Worm (Caenorhabditis elegans): ENCODE results near the gene Y38E10A.24.

The Y38E10A.24 gene

DNA sequence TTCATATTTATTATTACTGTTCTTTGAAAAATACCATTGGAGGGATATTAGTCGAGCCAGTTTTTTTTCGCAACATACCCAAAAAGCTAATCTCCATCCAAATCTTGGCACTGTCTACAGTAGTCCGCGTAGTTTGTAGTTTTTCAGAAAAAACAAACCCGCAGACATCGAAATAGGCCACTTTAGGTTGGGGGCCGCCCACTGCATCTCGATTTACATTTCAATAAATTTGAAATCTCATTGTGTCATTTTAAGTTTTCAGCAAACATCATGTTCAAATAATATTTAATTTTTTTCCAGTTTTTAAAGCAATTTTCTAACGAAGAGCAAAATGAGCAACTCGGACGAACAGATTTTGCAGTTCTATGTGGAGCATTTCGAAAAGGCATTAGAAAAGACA, 38.5 kb upstream of the Y38E10A.24 start, which contains the start of gene nhr-235:
Gene nhr-235, plus strand, starts transcription at position 301 of the 400 bp plus-strand sequence.
- TF ChIP-seq egl-27 (tag; optimal IDR thresholded peaks at IDR 0.05) (no peak), skn-1 (tag; optimal IDR thresholded peaks at IDR 0.05) (no peak), nhr-237 (tag; optimal IDR thresholded peaks at IDR 0.05) (no peak), nhr-12 (tag; optimal IDR thresholded peaks at IDR 0.05) (no peak), fkh-10 (GFP tag; optimal IDR thresholded peaks at IDR 0.05) (no peak)

- TF ChIP-seq eor-1 (tag; optimal IDR thresholded peaks at IDR 0.05) (no peak), hmg-11 (tag; optimal IDR thresholded peaks at IDR 0.05) (no peak), fos-1 (tag; optimal IDR thresholded peaks at IDR 0.05) (no peak), ceh-82 (tag; optimal IDR thresholded peaks at IDR 0.05) (no peak), lsy-12 (tag; optimal IDR thresholded peaks at IDR 0.05) (no peak), ZK546.5 (tag; optimal IDR thresholded peaks at IDR 0.05) (no peak), fkh-2 (tag; optimal IDR thresholded peaks at IDR 0.05) (no peak), egl-5 (tag; optimal IDR thresholded peaks at IDR 0.05) (no peak), lin-39 (tag; optimal IDR thresholded peaks at IDR 0.05) (no peak), nhr-76 (tag; optimal IDR thresholded peaks at IDR 0.05) (no peak), mdl-1 (tag; optimal IDR thresholded peaks at IDR 0.05) (no peak), unc-62 (GFP tag; optimal IDR thresholded peaks at IDR 0.05) (no peak)
Observed at ce11 chrII:12654447-12654846, 24.4 kb upstream of the Y38E10A.24 start, which contains the start of gene rgs-4. TSS of gene rgs-4 (plus strand) at chrII:12654747.

- no peak for TF ChIP-seq ceh-82 (tag; optimal IDR thresholded peaks at IDR 0.05)
- no peak for TF ChIP-seq egl-5 (tag; optimal IDR thresholded peaks at IDR 0.05)
- TF ChIP-seq nhr-28 (tag; optimal IDR thresholded peaks at IDR 0.05) = no peak
- no peak for TF ChIP-seq egl-27 (tag; optimal IDR thresholded peaks at IDR 0.05)
- TF ChIP-seq ama-1 (optimal IDR thresholded peaks at IDR 0.05) = no peak
- no peak for TF ChIP-seq nhr-25 (tag; optimal IDR thresholded peaks at IDR 0.05)
- TF ChIP-seq zag-1 (tag; optimal IDR thresholded peaks at IDR 0.05) = no peak
- TF ChIP-seq pqm-1 (tag; optimal IDR thresholded peaks at IDR 0.05) = no peak
- TF ChIP-seq unc-62 (GFP tag; optimal IDR thresholded peaks at IDR 0.05) = no peak
Observed at ce11 chrII:12655816-12656215, 23.0 kb upstream of the Y38E10A.24 start.

DNA sequence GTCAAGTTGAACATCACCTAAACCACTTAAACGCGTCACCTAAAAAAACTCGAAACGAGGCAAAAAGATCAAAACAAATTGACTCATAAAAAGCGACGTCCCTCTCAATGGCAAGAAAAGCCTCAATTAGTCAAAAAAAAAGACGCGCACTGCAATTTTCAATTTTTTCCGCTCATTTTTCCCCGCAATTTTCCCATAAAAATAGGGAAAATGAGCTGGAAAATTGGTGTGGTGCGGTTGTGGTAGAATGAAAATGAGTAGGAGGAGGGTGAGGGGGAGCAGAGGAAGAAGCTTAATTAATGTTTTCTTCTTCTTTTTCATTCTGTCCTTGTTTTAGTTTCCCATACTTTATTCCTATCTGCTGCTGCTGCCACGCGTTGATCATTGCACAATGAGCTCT, 21.2 kb upstream of the Y38E10A.24 start:
- TF ChIP-seq hmg-11 (tag; optimal IDR thresholded peaks at IDR 0.05) = no peak
- no peak for TF ChIP-seq nhr-28 (tag; optimal IDR thresholded peaks at IDR 0.05)
- no peak for TF ChIP-seq fos-1 (tag; optimal IDR thresholded peaks at IDR 0.05)
- TF ChIP-seq ceh-9 (tag; optimal IDR thresholded peaks at IDR 0.05) = no peak
- no peak for TF ChIP-seq nhr-12 (tag; optimal IDR thresholded peaks at IDR 0.05)
- no peak for TF ChIP-seq mdl-1 (tag; optimal IDR thresholded peaks at IDR 0.05)
- TF ChIP-seq ceh-16 (tag; optimal IDR thresholded peaks at IDR 0.05) = no peak
- TF ChIP-seq sea-2 (GFP tag; optimal IDR thresholded peaks at IDR 0.05) = no peak
- TF ChIP-seq elt-1 (tag; optimal IDR thresholded peaks at IDR 0.05) = no peak
- TF ChIP-seq fkh-10 (GFP tag; optimal IDR thresholded peaks at IDR 0.05) = no peak
- no peak for TF ChIP-seq skn-1 (tag; optimal IDR thresholded peaks at IDR 0.05)

- TF ChIP-seq egl-5 (tag; optimal IDR thresholded peaks at IDR 0.05) = peak; percentile 79
- TF ChIP-seq nfya-1 (tag; optimal IDR thresholded peaks at IDR 0.05; ENCODE audit: insufficient read depth) = no peak
- TF ChIP-seq snpc-4 (tag; optimal IDR thresholded peaks at IDR 0.05) = peak; percentile 20
Observed at ce11 chrII:12658409-12658808, 20.4 kb upstream of the Y38E10A.24 start.

DNA sequence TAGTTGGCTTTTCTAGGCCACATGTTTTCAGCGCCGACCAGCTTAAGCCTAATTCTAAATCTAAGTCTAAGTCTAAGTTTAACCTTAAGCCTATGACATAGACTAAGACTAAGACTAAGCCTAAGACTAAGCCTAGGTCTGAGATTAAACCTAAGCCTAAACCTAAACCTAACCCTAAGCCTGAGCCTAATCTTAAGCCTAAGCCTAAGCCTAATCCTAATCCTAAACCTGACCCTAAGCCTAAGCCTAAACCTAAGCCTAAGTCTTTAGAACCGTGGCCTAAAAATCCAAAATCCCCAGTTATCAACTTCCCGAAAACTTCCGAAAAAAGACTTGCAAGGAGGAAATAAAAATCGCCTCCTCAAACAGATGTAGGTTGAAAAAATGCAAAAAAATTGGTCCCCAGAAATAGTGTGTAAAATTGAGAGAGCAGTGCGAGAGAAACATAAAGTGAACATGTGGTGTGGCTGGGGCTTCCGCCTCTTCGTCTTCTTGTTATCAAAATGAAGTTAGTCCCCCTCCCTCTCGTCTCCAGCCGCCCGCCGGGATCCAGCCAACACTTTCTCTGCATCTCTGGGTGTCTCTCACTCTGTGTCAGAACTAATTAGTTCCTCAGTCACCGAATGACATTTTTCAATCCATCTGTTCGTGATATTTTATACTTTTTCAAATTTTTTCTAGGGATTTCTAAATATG, 19.0 kb upstream of the Y38E10A.24 start:
- TF ChIP-seq egl-27 (tag; optimal IDR thresholded peaks at IDR 0.05) (no peak), lin-39 (tag; optimal IDR thresholded peaks at IDR 0.05) (peak; percentile 47), egl-5 (tag; optimal IDR thresholded peaks at IDR 0.05) (peak; percentile 2), lin-15B (tag; optimal IDR thresholded peaks at IDR 0.05) (peak; percentile 22), nfya-1 (tag; optimal IDR thresholded peaks at IDR 0.05; ENCODE audit: insufficient read depth) (peak; percentile 38), hmg-11 (tag; optimal IDR thresholded peaks at IDR 0.05) (peak; percentile 38), ceh-16 (tag; optimal IDR thresholded peaks at IDR 0.05) (no peak), snpc-4 (tag; optimal IDR thresholded peaks at IDR 0.05) (peak; percentile 34)

DNA sequence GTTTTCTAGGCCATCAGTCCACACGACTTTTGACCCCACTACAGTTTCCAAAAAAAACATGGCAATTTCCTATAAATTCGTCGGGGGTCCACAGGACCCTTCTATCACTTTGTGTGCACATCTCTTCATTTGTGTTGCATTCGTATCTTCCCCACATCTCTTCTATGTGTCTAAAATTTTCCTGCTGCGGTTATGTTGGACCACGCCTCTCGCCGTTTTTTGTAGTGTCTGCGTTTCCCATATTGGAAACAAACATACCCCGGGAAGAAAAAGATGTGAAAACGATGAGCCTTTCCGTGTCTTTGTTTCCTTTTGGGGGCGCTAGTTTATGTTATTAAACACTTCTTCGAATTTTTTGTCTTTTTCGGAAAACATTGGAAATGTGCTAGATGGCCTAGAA, 16.9 kb upstream of the Y38E10A.24 start:
- no peak for TF ChIP-seq lin-15B (tag; optimal IDR thresholded peaks at IDR 0.05)
- no peak for TF ChIP-seq ceh-9 (tag; optimal IDR thresholded peaks at IDR 0.05)
- TF ChIP-seq sea-2 (GFP tag; optimal IDR thresholded peaks at IDR 0.05) = no peak
- TF ChIP-seq zag-1 (tag; optimal IDR thresholded peaks at IDR 0.05) = no peak
- peak; percentile 51 for TF ChIP-seq nfya-1 (tag; optimal IDR thresholded peaks at IDR 0.05; ENCODE audit: insufficient read depth)
- no peak for TF ChIP-seq fkh-2 (tag; optimal IDR thresholded peaks at IDR 0.05)
- TF ChIP-seq lin-39 (tag; optimal IDR thresholded peaks at IDR 0.05) = peak; percentile 70

Data from whole organism, L3 larva.